Worm (Caenorhabditis elegans) whole organism, L4 larva: ENCODE data around the gene T28D9.16.

ENCODE experiments used
- F10B5.3 ChIP-seq: sonication (generic microtip); optimal IDR thresholded peaks from 2 replicates; lab custom pipeline; 2016; ENCODE audit warnings: mild to moderate bottlenecking, missing genetic modification characterization, missing compliant biosample characterization
- F44E2.7 ChIP-seq: fragments of 200-800 bp; sonication (Bioruptor generic); IDR thresholded peaks from 2 replicates; pipeline ENCODE4 v2.1.2; 2022; ENCODE audit warnings: missing genetic modification characterization, missing compliant biosample characterization
- T20F7.1 ChIP-seq: fragments of 200-800 bp; sonication (Bioruptor generic); optimal IDR thresholded peaks from 2 replicates; lab custom pipeline; 2018; ENCODE audit warnings: mild to moderate bottlenecking, missing genetic modification characterization, missing compliant biosample characterization
- Y48G9A.11 ChIP-seq: fragments of 200-800 bp; sonication (Bioruptor generic); IDR thresholded peaks from 2 replicates; pipeline ENCODE4 v1.3.6; 2022; ENCODE audit warnings: missing genetic modification reagents, missing genetic modification characterization, missing compliant biosample characterization
- aha-1 ChIP-seq: fragments of 150-350 bp; peaks from one replicate; lab custom pipeline; 2014; ENCODE audit warnings: missing biosample characterization, missing genetic modification characterization
- ama-1 ChIP-seq: fragments of 150-350 bp; optimal IDR thresholded peaks from 2 replicates; lab custom pipeline; 2014; ENCODE audit warnings: inconsistent platforms, mixed read lengths
- arid-1 ChIP-seq: fragments of 200-800 bp; sonication (Bioruptor generic); conservative IDR thresholded peaks from 2 replicates; pipeline ENCODE4 v1.3.6; 2022; ENCODE audit warnings: missing genetic modification reagents, missing genetic modification characterization, missing compliant biosample characterization
- ceh-28 ChIP-seq: fragments of 150-350 bp; optimal IDR thresholded peaks from 2 replicates; lab custom pipeline; 2014; ENCODE audit warnings: missing biosample characterization, missing genetic modification reagents, missing genetic modification characterization
- ces-1 ChIP-seq: fragments of 150-350 bp; sonication (generic microtip); optimal IDR thresholded peaks from 4 replicates; lab custom pipeline; 2014; ENCODE audit warnings: missing biosample characterization, missing genetic modification reagents, missing genetic modification characterization
- cey-2 ChIP-seq: sonication (generic microtip); optimal IDR thresholded peaks from 3 replicates; lab custom pipeline; 2017; ENCODE audit warnings: missing genetic modification characterization, mild to moderate bottlenecking, missing compliant biosample characterization, antibody characterized with exemption, borderline replicate concordance; ENCODE audit not compliant: insufficient read depth
- dpl-1 ChIP-seq: fragments of 150-350 bp; optimal IDR thresholded peaks from 2 replicates; lab custom pipeline; 2014; ENCODE audit warnings: missing biosample characterization, missing genetic modification reagents, missing genetic modification characterization
- hif-1 ChIP-seq, 2 experiments: sonication (generic microtip); optimal IDR thresholded peaks; 2 replicates each; lab custom pipeline; 2016 to 2017; ENCODE audit warnings: missing compliant biosample characterization in 2 of 2, missing genetic modification characterization in 2 of 2, missing genetic modification reagents in 2 of 2, missing genotype in 2 of 2, mild to moderate bottlenecking in 1 of 2
- hlh-11 ChIP-seq: fragments of 200-800 bp; sonication (Bioruptor generic); optimal IDR thresholded peaks from 2 replicates; lab custom pipeline; 2018; ENCODE audit warnings: mild to moderate bottlenecking, missing genetic modification characterization, missing compliant biosample characterization
- jun-1 ChIP-seq: fragments of 150-350 bp; optimal IDR thresholded peaks from 2 replicates; lab custom pipeline; 2014; ENCODE audit warnings: missing biosample characterization, missing genetic modification reagents, missing genetic modification characterization
- lim-7 ChIP-seq: fragments of 200-800 bp; sonication (Bioruptor generic); IDR thresholded peaks from 2 replicates; pipeline ENCODE4 v1.3.6; 2022; ENCODE audit warnings: missing genetic modification characterization, missing compliant biosample characterization
- lin-38 ChIP-seq: fragments of 200-800 bp; sonication (Bioruptor generic); IDR thresholded peaks from 2 replicates; pipeline ENCODE4 v1.3.6; 2022; ENCODE audit warnings: missing genetic modification reagents, missing genetic modification characterization, missing compliant biosample characterization
- lir-3 ChIP-seq: sonication (generic microtip); optimal IDR thresholded peaks from 2 replicates; lab custom pipeline; 2016; ENCODE audit warnings: mild to moderate bottlenecking, missing genetic modification characterization, missing compliant biosample characterization
- lsy-2 ChIP-seq, 2 experiments: fragments of 150-350 bp in 1 of 2; sonication (generic microtip) in 1 of 2; optimal IDR thresholded peaks; 2 replicates each; lab custom pipeline; 2014 to 2017; ENCODE audit warnings: missing biosample characterization in 2 of 2, missing genetic modification characterization in 2 of 2
- madf-9 ChIP-seq: fragments of 200-800 bp; sonication (Bioruptor generic); conservative IDR thresholded peaks from 2 replicates; pipeline ENCODE4 v1.3.6; 2022; ENCODE audit warnings: missing genetic modification reagents, missing genetic modification characterization, missing compliant biosample characterization
- mes-2 ChIP-seq: sonication (generic microtip); optimal IDR thresholded peaks from 2 replicates; lab custom pipeline; 2016; ENCODE audit warnings: missing genotype, mild to moderate bottlenecking, missing genetic modification characterization, missing compliant biosample characterization; ENCODE audit not compliant: poor library complexity, severe bottlenecking
- mxl-2 ChIP-seq: fragments of 200-800 bp; sonication (Bioruptor generic); conservative IDR thresholded peaks from 2 replicates; pipeline ENCODE4 v1.3.6; 2022; ENCODE audit warnings: missing genetic modification reagents, missing genetic modification characterization, missing compliant biosample characterization
- mxl-3 ChIP-seq: fragments of 200-800 bp; sonication (Bioruptor generic); optimal IDR thresholded peaks from 2 replicates; lab custom pipeline; 2018; ENCODE audit warnings: mild to moderate bottlenecking, missing genetic modification characterization, missing compliant biosample characterization
- nhr-102 ChIP-seq: sonication (generic microtip); optimal IDR thresholded peaks from 2 replicates; lab custom pipeline; 2016; ENCODE audit warnings: mild to moderate bottlenecking, missing genetic modification characterization, moderate library complexity, missing compliant biosample characterization
- nhr-11 ChIP-seq: fragments of 150-350 bp; optimal IDR thresholded peaks from 2 replicates; lab custom pipeline; 2014; ENCODE audit warnings: missing biosample characterization, missing genetic modification characterization
- nhr-42 ChIP-seq: fragments of 200-800 bp; sonication (Bioruptor generic); IDR thresholded peaks from 2 replicates; pipeline ENCODE4 v1.3.6; 2022; ENCODE audit warnings: missing genetic modification characterization, missing compliant biosample characterization
- pha-4 ChIP-seq, 2 experiments: fragments of 150-350 bp in 1 of 2; fragments of 200-800 bp in 1 of 2; sonication (Bioruptor generic) in 1 of 2; IDR thresholded peaks in 1 of 2; optimal IDR thresholded peaks in 1 of 2; 2 replicates each; pipeline versions ENCODE4 v1.3.6 to Lab custom; 2014 to 2022; ENCODE audit warnings: missing genetic modification characterization in 2 of 2, missing genetic modification reagents in 2 of 2, missing biosample characterization in 1 of 2, missing compliant biosample characterization in 1 of 2
- pqm-1 ChIP-seq: sonication (generic microtip); optimal IDR thresholded peaks from 2 replicates; lab custom pipeline; 2017; ENCODE audit warnings: missing biosample characterization, missing genetic modification characterization
- sdz-12 ChIP-seq: fragments of 200-800 bp; sonication (Bioruptor generic); optimal IDR thresholded peaks from 2 replicates; lab custom pipeline; 2018; ENCODE audit warnings: mild to moderate bottlenecking, missing genetic modification characterization, missing compliant biosample characterization
- snpc-4 ChIP-seq: fragments of 150-350 bp; optimal IDR thresholded peaks from 2 replicates; lab custom pipeline; 2014; ENCODE audit warnings: missing biosample characterization, missing genetic modification characterization
- tag-97 ChIP-seq: fragments of 200-800 bp; sonication (Bioruptor generic); IDR thresholded peaks from 2 replicates; pipeline ENCODE4 v1.3.6; 2022; ENCODE audit warnings: missing genetic modification characterization, missing compliant biosample characterization
- tra-1 ChIP-seq: fragments of 200-800 bp; sonication (Bioruptor generic); IDR thresholded peaks from 2 replicates; pipeline ENCODE4 v1.3.6; 2022; ENCODE audit warnings: missing genetic modification reagents, missing genetic modification characterization, missing compliant biosample characterization
- unc-62 ChIP-seq, 3 experiments: fragments of 150-350 bp in 1 of 3; sonication (generic microtip); optimal IDR thresholded peaks in 2 of 3; peaks in 1 of 3; 1 replicate in 1 of 3; 2 replicates in 2 of 3; lab custom pipeline; 2014 to 2017; ENCODE audit warnings: missing biosample characterization in 3 of 3, missing genetic modification characterization in 3 of 3, missing genetic modification reagents in 3 of 3, missing genotype in 1 of 3

The T28D9.16 gene

DNA sequence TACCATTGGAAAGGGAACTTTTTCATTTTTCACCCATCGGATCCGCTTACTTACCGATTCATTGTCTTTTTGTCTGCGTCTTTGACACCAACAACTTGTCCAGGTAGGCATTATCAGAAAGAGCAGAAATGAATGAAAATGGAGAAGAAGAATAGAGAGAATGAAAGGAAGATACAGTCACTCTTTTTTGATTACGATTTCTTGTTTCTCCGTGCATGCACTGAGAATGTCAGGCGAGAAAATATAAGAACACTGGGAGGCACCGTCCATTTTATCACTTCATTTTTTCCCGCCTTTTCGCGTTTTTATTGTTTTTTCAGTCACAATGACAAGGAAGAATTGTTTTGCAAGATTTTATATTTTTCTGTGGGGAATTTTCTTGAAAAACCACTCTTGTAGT is 6.1 kb upstream of the T28D9.16 start (continued):
- TF ChIP-seq lin-38, result no peak
- no peak for TF ChIP-seq nhr-102 (tag; lab: Kevin White, UChicago)
- no peak for TF ChIP-seq Y48G9A.11 (GFP tag; lab: Robert Waterston, UW)

DNA sequence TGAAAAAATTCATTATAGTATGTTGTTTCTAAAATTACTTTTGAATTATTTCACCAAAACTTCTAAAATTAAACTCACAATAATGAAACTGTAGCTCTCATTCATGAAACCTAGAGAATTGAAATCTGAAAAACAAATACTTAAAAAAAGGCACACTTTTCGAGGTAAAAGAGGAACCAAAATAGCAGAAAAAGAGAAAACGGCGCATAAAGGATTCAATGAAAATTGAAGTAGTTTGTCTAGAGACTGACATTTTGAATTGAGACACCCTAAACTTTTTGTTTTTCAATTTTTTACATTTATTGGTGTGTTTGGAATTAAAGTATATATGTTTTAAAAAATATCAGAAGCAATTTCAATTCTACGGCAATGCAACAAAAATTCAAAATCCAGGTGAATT is 4.5 kb upstream of the T28D9.16 start, which contains the start of gene dgk-5:
Gene dgk-5 (minus strand): TSS at position 101 of the 400 bp plus-strand sequence.
- no peak for TF ChIP-seq pqm-1
- TF ChIP-seq hif-1 (tag; optimal IDR thresholded peaks at IDR 0.05; lab: Kevin White, UChicago), result no peak
- TF ChIP-seq nhr-11 (tag; lab: Kevin White, UChicago), result no peak
- TF ChIP-seq sdz-12 (GFP tag; lab: Kevin White, UChicago), result no peak
- no peak for TF ChIP-seq ama-1
- no peak for TF ChIP-seq F10B5.3 (tag; lab: Kevin White, UChicago)
- TF ChIP-seq mxl-2 (GFP tag; lab: Robert Waterston, UW), result no peak

DNA sequence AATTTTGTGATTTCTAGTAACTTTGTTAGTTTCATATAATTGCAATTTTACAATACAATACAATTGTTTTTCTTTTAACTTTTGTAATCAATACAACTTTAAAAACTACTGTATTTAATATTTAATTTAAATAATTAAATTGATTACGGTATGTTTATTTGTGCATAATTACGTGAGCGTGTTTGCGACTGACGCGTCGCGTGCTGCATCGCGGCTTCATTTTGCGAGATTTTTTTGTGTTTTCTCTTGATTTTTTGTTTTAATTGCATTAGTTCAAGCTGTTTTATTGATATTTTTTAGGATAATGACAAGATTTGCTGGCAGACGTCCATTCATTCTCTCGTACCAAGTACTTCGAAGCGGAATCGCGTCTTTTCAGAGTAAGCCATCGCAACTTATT is 1.2 kb downstream of the T28D9.16 start, which contains the start of gene T28D9.4:
Gene T28D9.4 (plus strand): TSS at position 301 of the 400 bp plus-strand sequence.
- TF ChIP-seq T20F7.1 (GFP tag; lab: Kevin White, UChicago) (no peak), lsy-2 (tag; optimal IDR thresholded peaks at IDR 0.05; lab: Kevin White, UChicago) (no peak), arid-1 (GFP tag; lab: Robert Waterston, UW) (no peak), pha-4 (GFP tag; IDR thresholded peaks at IDR 0.05; lab: Robert Waterston, UW) (no peak), pha-4 (tag; optimal IDR thresholded peaks at IDR 0.05; lab: Kevin White, UChicago) (no peak), hif-1 (tag; optimal IDR thresholded peaks at IDR 0.05; lab: Kevin White, UChicago) (no peak), madf-9 (GFP tag; lab: Robert Waterston, UW) (no peak)

DNA sequence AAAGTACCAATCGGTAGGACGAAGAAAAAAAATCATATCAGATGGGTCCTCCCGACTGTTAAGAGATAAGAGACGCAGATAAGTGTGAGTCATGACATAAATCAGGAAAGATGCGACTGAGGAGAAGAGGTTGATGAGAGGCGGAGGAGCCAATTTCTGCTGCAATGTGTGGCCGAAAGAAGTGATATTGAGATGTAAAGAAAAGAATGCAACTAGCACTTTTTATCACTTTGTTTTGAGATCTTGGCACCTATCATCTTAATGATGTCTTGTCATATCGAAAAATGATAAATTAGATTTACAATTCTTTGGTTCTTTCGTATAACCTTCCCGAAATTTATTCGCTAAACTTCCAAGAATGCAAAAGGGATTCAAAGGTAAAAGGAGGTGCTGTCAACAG is 6.6 kb downstream of the T28D9.16 start, which contains the start of gene del-10:
Gene del-10 (minus strand): TSS at position 24 of the 400 bp plus-strand sequence.
- TF ChIP-seq jun-1 (tag; lab: Kevin White, UChicago) (no peak), lsy-2 (tag; optimal IDR thresholded peaks at IDR 0.05; lab: Kevin White, UChicago) (no peak), F44E2.7 (GFP tag; lab: Robert Waterston, UW) (no peak), ces-1 (GFP tag; lab: Kevin White, UChicago) (no peak), mes-2 (tag; lab: Kevin White, UChicago) (no peak), lim-7 (GFP tag; lab: Robert Waterston, UW) (no peak), sdz-12 (GFP tag; lab: Kevin White, UChicago) (no peak), snpc-4 (no peak), ceh-28 (tag; lab: Kevin White, UChicago) (no peak), nhr-42 (no peak), dpl-1 (GFP tag; lab: Kevin White, UChicago) (no peak), Y48G9A.11 (GFP tag; lab: Robert Waterston, UW) (no peak)

DNA sequence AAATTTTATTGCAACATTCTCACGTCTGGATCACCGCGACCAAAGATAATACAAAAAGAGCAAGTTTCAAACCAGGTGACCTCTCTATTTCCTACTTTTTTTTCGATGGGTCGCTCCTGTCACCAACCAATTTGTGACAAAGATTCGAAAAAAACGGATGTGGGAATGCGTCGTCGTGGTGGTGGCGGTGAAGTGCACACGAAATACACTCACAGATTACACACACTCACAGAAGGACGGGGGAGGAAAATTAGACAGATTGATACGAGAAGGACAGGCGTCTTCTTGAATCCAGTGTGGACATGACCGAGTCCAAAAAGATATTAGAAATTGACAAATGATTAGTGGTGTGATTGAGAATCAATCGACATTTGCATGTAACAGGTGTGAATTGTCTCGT is 7.3 kb downstream of the T28D9.16 start:
- TF ChIP-seq hlh-11 (tag; lab: Kevin White, UChicago), result peak; percentile 36
- peak; percentile 4 for TF ChIP-seq aha-1
- no peak for TF ChIP-seq tra-1 (GFP tag; lab: Robert Waterston, UW)
- TF ChIP-seq unc-62 (GFP tag; optimal IDR thresholded peaks at IDR 0.05 in 1 of 2; lab: Kevin White, UChicago), result peak in 1 of 2 experiments; percentile 7
- no peak for TF ChIP-seq unc-62 (tag; optimal IDR thresholded peaks at IDR 0.05; lab: Kevin White, UChicago)
- TF ChIP-seq tag-97, result no peak
- TF ChIP-seq cey-2, result no peak
- TF ChIP-seq mxl-3 (GFP tag; lab: Kevin White, UChicago), result no peak
- TF ChIP-seq lir-3 (tag; lab: Kevin White, UChicago), result no peak
